Worm (Caenorhabditis elegans) whole organism, L4/young adult: ENCODE results near the gene F26A1.4.
A peak's percentile ranks its signal among the peaks of the same experiment; 100 is the strongest.
"Not testable (repeated sequence)": the region's sequence is repeated elsewhere in the genome, so short reads cannot be mapped to it uniquely, and the experiment has no call there.

Source experiments
- W03F9.2 ChIP-seq: fragments of 150-350 bp; optimal IDR thresholded peaks from 2 replicates; lab custom pipeline; 2014; ENCODE audit warnings: missing biosample characterization, missing genetic modification characterization
- dao-5 ChIP-seq: sonication (generic microtip); optimal IDR thresholded peaks from 2 replicates; lab custom pipeline; 2016; ENCODE audit warnings: missing genotype, missing genetic modification characterization, moderate library complexity, missing compliant biosample characterization
- him-1 ChIP-seq: sonication (generic microtip); optimal IDR thresholded peaks from 2 replicates; lab custom pipeline; 2016; ENCODE audit warnings: missing genotype, missing genetic modification reagents, missing genetic modification characterization, missing compliant biosample characterization

The F26A1.4 gene

ce11 chrIII:4817240-4817639 lies at the start of gene F26A1.4:
TSS of gene F26A1.4 (plus strand) at chrIII:4817540.
- TF ChIP-seq W03F9.2 (tag; lab: Kevin White, UChicago) (no peak), dao-5 (tag; lab: Kevin White, UChicago) (no peak), him-1 (tag; lab: Kevin White, UChicago) (no peak)

- TF ChIP-seq W03F9.2 (tag; lab: Kevin White, UChicago) (no peak), dao-5 (tag; lab: Kevin White, UChicago) (no peak), him-1 (tag; lab: Kevin White, UChicago) (no peak)
Measured at ce11 chrIII:4767869-4768645, 49.3 kb upstream of the F26A1.4 start.

- TF ChIP-seq W03F9.2 (tag; lab: Kevin White, UChicago), result no peak
- no peak for TF ChIP-seq him-1 (tag; lab: Kevin White, UChicago)
Measured at ce11 chrIII:4778003-4778402, 39.3 kb upstream of the F26A1.4 start, which contains the start of gene B0393.7. TSS of gene B0393.7 (minus strand) at chrIII:4778103.

ce11 chrIII:4779855-4780254 lies 37.5 kb upstream of the F26A1.4 start, which contains the start of gene B0393.9:
TSS of gene B0393.9 (minus strand) at chrIII:4780157.
- TF ChIP-seq dao-5 (tag; lab: Kevin White, UChicago), result no peak
- TF ChIP-seq him-1 (tag; lab: Kevin White, UChicago), result no peak
- no peak for TF ChIP-seq W03F9.2 (tag; lab: Kevin White, UChicago)

ce11 chrIII:4781937-4782576 lies 35.3 kb upstream of the F26A1.4 start, which contains the start of the genes gex-5 and C38D4.10:
TSS of gene gex-5 (minus strand) at chrIII:4781987.
TSS of gene C38D4.10 (plus strand) at chrIII:4782526.
- not testable (repeated sequence) for TF ChIP-seq dao-5, W03F9.2, him-1 (tag; lab: Kevin White, UChicago)

- TF ChIP-seq him-1, W03F9.2, dao-5 (tag; lab: Kevin White, UChicago): not testable (repeated sequence)
Measured at ce11 chrIII:4785131-4785530, 32.2 kb upstream of the F26A1.4 start, which contains the start of gene enu-3.2. TSS of gene enu-3.2 (minus strand) at chrIII:4785235.

ce11 chrIII:4785714-4786113 lies 31.6 kb upstream of the F26A1.4 start, which contains the start of gene mel-28:
TSS of gene mel-28 (plus strand) at chrIII:4786080.
- TF ChIP-seq him-1 (tag; lab: Kevin White, UChicago) (no peak), W03F9.2 (tag; lab: Kevin White, UChicago) (no peak), dao-5 (tag; lab: Kevin White, UChicago) (no peak)

ce11 chrIII:4792560-4793136 lies 24.7 kb upstream of the F26A1.4 start, which contains the start of gene mip-1:
TSS of gene mip-1 (plus strand) at chrIII:4793086.
- TF ChIP-seq him-1 (tag; lab: Kevin White, UChicago) (no peak), W03F9.2 (tag; lab: Kevin White, UChicago) (no peak), dao-5 (tag; lab: Kevin White, UChicago) (no peak)

- TF ChIP-seq him-1 (tag; lab: Kevin White, UChicago) (no peak), W03F9.2 (tag; lab: Kevin White, UChicago) (peak; percentile 33)
Measured at ce11 chrIII:4796039-4796438, 21.3 kb upstream of the F26A1.4 start.

- TF ChIP-seq him-1 (tag; lab: Kevin White, UChicago), result no peak
- no peak for TF ChIP-seq dao-5 (tag; lab: Kevin White, UChicago)
- no peak for TF ChIP-seq W03F9.2 (tag; lab: Kevin White, UChicago)
Measured at ce11 chrIII:4796536-4796935, 20.8 kb upstream of the F26A1.4 start, which contains the start of gene tag-325. TSS of gene tag-325 (plus strand) at chrIII:4796836.

- no peak for TF ChIP-seq him-1 (tag; lab: Kevin White, UChicago)
- no peak for TF ChIP-seq W03F9.2 (tag; lab: Kevin White, UChicago)
- TF ChIP-seq dao-5 (tag; lab: Kevin White, UChicago), result no peak
Measured at ce11 chrIII:4802707-4803106, 14.6 kb upstream of the F26A1.4 start, which contains the start of gene metl-5. TSS of gene metl-5 (plus strand) at chrIII:4803007.

ce11 chrIII:4806345-4806744 lies 11.0 kb upstream of the F26A1.4 start:
- TF ChIP-seq W03F9.2 (tag; lab: Kevin White, UChicago) (no peak), him-1 (tag; lab: Kevin White, UChicago) (no peak), dao-5 (tag; lab: Kevin White, UChicago) (no peak)

ce11 chrIII:4808089-4808488 lies 9.3 kb upstream of the F26A1.4 start:
- TF ChIP-seq dao-5 (tag; lab: Kevin White, UChicago), result no peak
- TF ChIP-seq him-1 (tag; lab: Kevin White, UChicago), result no peak
- TF ChIP-seq W03F9.2 (tag; lab: Kevin White, UChicago), result no peak
